Fruit fly (Drosophila melanogaster) whole organism, wandering third instar larva: ENCODE results near the gene TwdlB.

Experiments
- CG9705 ChIP-seq: fragments of 200-800 bp; sonication (Bioruptor generic); optimal IDR thresholded peaks from 2 replicates; lab custom pipeline; 2018; ENCODE audit warnings: missing biosample characterization, mild to moderate bottlenecking, missing genetic modification characterization
- CrebA ChIP-seq: fragments of 200-800 bp; sonication (Bioruptor generic); optimal IDR thresholded peaks from 2 replicates; lab custom pipeline; 2016; ENCODE audit warnings: missing biosample characterization, mild to moderate bottlenecking, missing genetic modification characterization, borderline replicate concordance
- Jra ChIP-seq: sonication (Bioruptor generic); optimal IDR thresholded peaks from 2 replicates; lab custom pipeline; 2016; ENCODE audit warnings: missing biosample characterization, missing genetic modification characterization
- OdsH ChIP-seq: fragments of 200-800 bp; sonication (Bioruptor generic); optimal IDR thresholded peaks from 2 replicates; lab custom pipeline; 2016; ENCODE audit warnings: missing biosample characterization, mild to moderate bottlenecking, missing genetic modification characterization
- br ChIP-seq: fragments of 200-800 bp; sonication (Bioruptor generic); optimal IDR thresholded peaks from 2 replicates; lab custom pipeline; 2016; ENCODE audit warnings: missing biosample characterization, missing genetic modification characterization
- dmrt93B ChIP-seq: fragments of 200-800 bp; sonication (Bioruptor generic); optimal IDR thresholded peaks from 2 replicates; lab custom pipeline; 2018; ENCODE audit warnings: missing biosample characterization, mild to moderate bottlenecking, missing genetic modification characterization
- psq ChIP-seq: fragments of 200-800 bp; sonication (Bioruptor generic); optimal IDR thresholded peaks from 3 replicates; lab custom pipeline; 2017; ENCODE audit warnings: missing biosample characterization, mild to moderate bottlenecking, missing genetic modification characterization, moderate library complexity
- rgr ChIP-seq: fragments of 200-800 bp; sonication (Bioruptor generic); optimal IDR thresholded peaks from 3 replicates; lab custom pipeline; 2016; ENCODE audit warnings: missing biosample characterization, mild to moderate bottlenecking, missing genetic modification characterization
- sv ChIP-seq: fragments of 200-800 bp; sonication (Bioruptor generic); optimal IDR thresholded peaks from 3 replicates; lab custom pipeline; 2016; ENCODE audit warnings: missing biosample characterization, missing genetic modification characterization

The TwdlB gene

dm6 chr3R:26588158-26588584, 35.2 kb downstream of the TwdlB start (continued):
- TF ChIP-seq CrebA (GFP tag; lab: Kevin White, UChicago) (no peak), CG9705 (GFP tag; lab: Kevin White, UChicago) (no peak), psq (GFP tag; lab: Kevin White, UChicago) (peak; percentile 52), OdsH (GFP tag; lab: Kevin White, UChicago) (peak; percentile 24), rgr (GFP tag; lab: Kevin White, UChicago) (peak; percentile 54), br (GFP tag; lab: Kevin White, UChicago) (peak; percentile 56), sv (GFP tag; lab: Kevin White, UChicago) (no peak), dmrt93B (no peak), Jra (GFP tag; lab: Kevin White, UChicago) (peak; percentile 47)
